Worm (Caenorhabditis elegans) whole organism, L3 larva: ENCODE measurements around the gene srsx-7.

ENCODE experiments used
- R02D3.7 ChIP-seq: fragments of 150-350 bp; optimal IDR thresholded peaks from 2 replicates; lab custom pipeline; 2014; ENCODE audit warnings: missing biosample characterization, missing genetic modification characterization
- elt-3 ChIP-seq, 3 experiments: fragments of 150-350 bp in 1 of 3; sonication (generic microtip) in 2 of 3; optimal IDR thresholded peaks; 2 replicates in 2 of 3; 4 replicates in 1 of 3; lab custom pipeline; 2014 to 2017; ENCODE audit warnings: missing biosample characterization in 3 of 3, missing genetic modification characterization in 3 of 3
- nhr-76 ChIP-seq: fragments of 150-350 bp; sonication (generic microtip); optimal IDR thresholded peaks from 5 replicates; lab custom pipeline; 2014; ENCODE audit warnings: missing biosample characterization, missing genetic modification characterization
- pha-4 ChIP-seq: fragments of 150-350 bp; optimal IDR thresholded peaks from 2 replicates; lab custom pipeline; 2014; ENCODE audit warnings: missing biosample characterization, missing genetic modification reagents, missing genetic modification characterization
- unc-62 ChIP-seq: fragments of 150-350 bp; sonication (generic microtip); optimal IDR thresholded peaks from 4 replicates; lab custom pipeline; 2014; ENCODE audit warnings: missing biosample characterization, missing genetic modification reagents, missing genetic modification characterization

DNA sequence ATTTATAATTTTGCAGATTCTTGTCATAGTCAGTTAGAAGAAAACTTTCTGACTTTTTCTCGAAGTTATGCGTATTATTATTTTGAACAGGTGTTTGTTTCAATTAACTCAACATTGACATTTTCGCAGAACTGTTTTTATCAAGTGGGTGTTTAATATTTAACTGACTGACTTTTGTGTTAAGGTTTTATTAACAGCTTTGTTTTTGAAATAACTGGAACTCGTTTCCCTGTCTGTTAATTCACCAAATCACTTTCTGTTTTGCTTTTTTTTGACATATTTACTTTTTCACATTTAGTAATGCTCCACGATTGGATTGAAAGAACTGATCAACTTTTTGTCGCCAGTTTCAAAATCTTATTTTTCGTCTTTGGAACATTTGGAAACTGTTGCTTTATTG lies at the start of gene srsx-7:
- TF ChIP-seq R02D3.7: no peak
- no peak for TF ChIP-seq pha-4 (tag; lab: Kevin White, UChicago)
- no peak for TF ChIP-seq nhr-76 (tag; lab: Kevin White, UChicago)
- TF ChIP-seq unc-62 (GFP tag; lab: Kevin White, UChicago): no peak
- TF ChIP-seq elt-3 (tag; optimal IDR thresholded peaks at IDR 0.05; lab: Kevin White, UChicago): no peak
